Fruit fly (Drosophila melanogaster) whole organism, embryonic: ENCODE measurements around the gene CG13622.
A peak's percentile ranks its signal among the peaks of the same experiment; 100 is the strongest.

Experiments used
- Ada2b ChIP-seq: fragments of 200-800 bp; sonication (Bioruptor generic); IDR thresholded peaks from 2 replicates; pipeline ENCODE4 v1.3.6; 2022; ENCODE audit warnings: missing biosample characterization, missing genetic modification characterization
- Blimp-1 ChIP-seq: fragments of 200-800 bp; sonication (Bioruptor generic); optimal IDR thresholded peaks from 3 replicates; lab custom pipeline; 2018; ENCODE audit warnings: missing biosample characterization, missing genetic modification characterization, mild to moderate bottlenecking, moderate library complexity, missing genetic modification reagents
- CG10462 ChIP-seq: fragments of 200-800 bp; sonication (Bioruptor generic); optimal IDR thresholded peaks from 2 replicates; lab custom pipeline; 2016; ENCODE audit warnings: missing biosample characterization, missing genetic modification characterization
- CG13894 ChIP-seq: fragments of 200-800 bp; sonication (Bioruptor generic); optimal IDR thresholded peaks from 3 replicates; lab custom pipeline; 2018; ENCODE audit warnings: missing biosample characterization, mild to moderate bottlenecking, missing genetic modification characterization, moderate library complexity
- CG14860 ChIP-seq: fragments of 200-800 bp; sonication (Bioruptor generic); IDR thresholded peaks from 3 replicates; pipeline ENCODE4 v1.3.6; 2022; ENCODE audit warnings: missing biosample characterization, missing genetic modification characterization; ENCODE audit not compliant: partially characterized antibody
- CG15269 ChIP-seq: fragments of 200-800 bp; sonication (Bioruptor generic); optimal IDR thresholded peaks from 2 replicates; lab custom pipeline; 2018; ENCODE audit warnings: missing biosample characterization, mild to moderate bottlenecking, missing genetic modification characterization, moderate library complexity
- CG16813 ChIP-seq: fragments of 200-800 bp; sonication (Bioruptor generic); IDR thresholded peaks from 3 replicates; pipeline ENCODE4 v1.3.6; 2022; ENCODE audit warnings: missing biosample characterization, missing genetic modification characterization; ENCODE audit not compliant: partially characterized antibody
- CG16863 ChIP-seq: fragments of 200-800 bp; sonication (Bioruptor generic); optimal IDR thresholded peaks from 3 replicates; lab custom pipeline; 2016; ENCODE audit warnings: missing biosample characterization, missing genetic modification characterization
- CG17328 ChIP-seq: fragments of 200-800 bp; sonication (Bioruptor generic); IDR thresholded peaks from 2 replicates; pipeline ENCODE4 v1.3.6; 2022; ENCODE audit warnings: missing biosample characterization, missing genetic modification characterization
- CG17612 ChIP-seq: fragments of 200-800 bp; sonication (Bioruptor generic); IDR thresholded peaks from 2 replicates; pipeline ENCODE4 v1.3.6; 2022; ENCODE audit warnings: missing biosample characterization, missing genetic modification characterization
- CG18764 ChIP-seq: fragments of 200-800 bp; sonication (Bioruptor generic); optimal IDR thresholded peaks from 3 replicates; lab custom pipeline; 2016; ENCODE audit warnings: missing biosample characterization, missing genetic modification characterization
- CG2875 ChIP-seq: fragments of 200-800 bp; sonication (Bioruptor generic); optimal IDR thresholded peaks from 2 replicates; lab custom pipeline; 2017; ENCODE audit warnings: missing biosample characterization, mild to moderate bottlenecking, missing genetic modification characterization, missing genetic modification reagents
- CG32772 ChIP-seq: fragments of 200-800 bp; sonication (Bioruptor generic); IDR thresholded peaks from 2 replicates; pipeline ENCODE4 v1.3.6; 2022; ENCODE audit warnings: missing biosample characterization, missing genetic modification characterization
- CG3726 ChIP-seq: fragments of 200-800 bp; sonication (Bioruptor generic); IDR thresholded peaks from 3 replicates; pipeline ENCODE4, ENCODE4 v1.3.6; 2022; ENCODE audit warnings: missing biosample characterization, missing genetic modification characterization
- CG42726 ChIP-seq: fragments of 200-800 bp; sonication (Bioruptor generic); IDR thresholded peaks from 2 replicates; pipeline ENCODE4 v1.3.6; 2022; ENCODE audit warnings: missing biosample characterization, missing genetic modification characterization; ENCODE audit not compliant: partially characterized antibody
- CG4282 ChIP-seq: fragments of 200-800 bp; sonication (Bioruptor generic); optimal IDR thresholded peaks from 2 replicates; lab custom pipeline; 2016; ENCODE audit warnings: missing biosample characterization, missing genetic modification characterization
- CG4854 ChIP-seq: fragments of 200-800 bp; sonication (Bioruptor generic); optimal IDR thresholded peaks from 2 replicates; lab custom pipeline; 2016; ENCODE audit warnings: missing biosample characterization, missing genetic modification characterization, inconsistent platforms
- CG7357 ChIP-seq: fragments of 200-800 bp; sonication (Bioruptor generic); IDR thresholded peaks from 3 replicates; pipeline ENCODE4 v1.3.6; 2022; ENCODE audit warnings: missing biosample characterization, missing genetic modification characterization
- CG7786 ChIP-seq: fragments of 200-800 bp; sonication (Bioruptor generic); optimal IDR thresholded peaks from 2 replicates; lab custom pipeline; 2016; ENCODE audit warnings: missing biosample characterization, missing genetic modification characterization
- CG8388 ChIP-seq: fragments of 200-800 bp; sonication (Bioruptor generic); optimal IDR thresholded peaks from 2 replicates; lab custom pipeline; 2019; ENCODE audit warnings: missing biosample characterization, mild to moderate bottlenecking, missing genetic modification characterization, moderate library complexity
- CG8924 ChIP-seq: fragments of 200-800 bp; optimal IDR thresholded peaks from 3 replicates; lab custom pipeline; 2019; ENCODE audit warnings: missing biosample characterization, mild to moderate bottlenecking, missing genetic modification characterization, moderate library complexity
- Chrac-16 ChIP-seq: fragments of 200-800 bp; sonication (Bioruptor generic); optimal IDR thresholded peaks from 3 replicates; lab custom pipeline; 2016; ENCODE audit warnings: missing biosample characterization, missing genetic modification characterization
- CoRest ChIP-seq: fragments of 200-800 bp; sonication (Bioruptor generic); optimal IDR thresholded peaks from 3 replicates; lab custom pipeline; 2018; ENCODE audit warnings: missing biosample characterization, mild to moderate bottlenecking, missing genetic modification characterization, moderate library complexity
- CrebB ChIP-seq: fragments of 200-800 bp; sonication (Bioruptor generic); optimal IDR thresholded peaks from 3 replicates; lab custom pipeline; 2018; ENCODE audit warnings: missing biosample characterization, mild to moderate bottlenecking, missing genetic modification characterization
- HmgD ChIP-seq: fragments of 200-800 bp; sonication (Bioruptor generic); optimal IDR thresholded peaks from 3 replicates; lab custom pipeline; 2016; ENCODE audit warnings: missing biosample characterization, missing genetic modification characterization
- NfI ChIP-seq: fragments of 200-800 bp; sonication (Bioruptor generic); optimal IDR thresholded peaks from 3 replicates; lab custom pipeline; 2018; ENCODE audit warnings: missing biosample characterization, mild to moderate bottlenecking, missing genetic modification characterization, moderate library complexity
- ab ChIP-seq: fragments of 200-800 bp; sonication (Bioruptor generic); optimal IDR thresholded peaks from 2 replicates; lab custom pipeline; 2016; ENCODE audit warnings: missing biosample characterization, missing genetic modification characterization
- amos ChIP-seq: fragments of 200-800 bp; sonication (Bioruptor generic); IDR thresholded peaks from 2 replicates; pipeline ENCODE4 v1.3.6; 2022; ENCODE audit warnings: missing biosample characterization, missing genetic modification characterization; ENCODE audit not compliant: partially characterized antibody
- az2 ChIP-seq: fragments of 200-800 bp; sonication (Bioruptor generic); optimal IDR thresholded peaks from 3 replicates; lab custom pipeline; 2016; ENCODE audit warnings: missing biosample characterization, missing genetic modification characterization
- bab2 ChIP-seq: fragments of 200-800 bp; sonication (Bioruptor generic); optimal IDR thresholded peaks from 2 replicates; lab custom pipeline; 2016; ENCODE audit warnings: missing biosample characterization, missing genetic modification characterization
- btn ChIP-seq: fragments of 200-800 bp; sonication (Bioruptor generic); optimal IDR thresholded peaks from 2 replicates; lab custom pipeline; 2016; ENCODE audit warnings: missing biosample characterization, missing genetic modification characterization
- chif ChIP-seq, 2 experiments: fragments of 200-800 bp; sonication (Bioruptor generic); optimal IDR thresholded peaks; 3 replicates each; lab custom pipeline; 2016; ENCODE audit warnings: missing biosample characterization in 2 of 2, missing genetic modification characterization in 2 of 2
- en ChIP-seq: fragments of 200-800 bp; sonication (Bioruptor generic); optimal IDR thresholded peaks from 2 replicates; lab custom pipeline; 2016; ENCODE audit warnings: missing biosample characterization, missing genetic modification characterization
- grau ChIP-seq: fragments of 200-800 bp; optimal IDR thresholded peaks from 3 replicates; lab custom pipeline; 2019; ENCODE audit warnings: missing biosample characterization, mild to moderate bottlenecking, missing genetic modification characterization, moderate library complexity
- h ChIP-seq: fragments of >200 bp; optimal IDR thresholded peaks from 2 replicates; lab custom pipeline; 2017
- insv ChIP-seq, 2 experiments: fragments of 200-800 bp; sonication (Bioruptor generic); optimal IDR thresholded peaks; 3 replicates each; lab custom pipeline; 2016 to 2018; ENCODE audit warnings: missing biosample characterization in 2 of 2, missing genetic modification characterization in 2 of 2
- kah ChIP-seq: fragments of 200-800 bp; sonication (Bioruptor generic); optimal IDR thresholded peaks from 2 replicates; lab custom pipeline; 2018; ENCODE audit warnings: missing biosample characterization, mild to moderate bottlenecking, missing genetic modification characterization
- mam ChIP-seq: fragments of 200-800 bp; sonication (Bioruptor generic); optimal IDR thresholded peaks from 3 replicates; lab custom pipeline; 2016; ENCODE audit warnings: missing biosample characterization, missing genetic modification characterization
- nmo ChIP-seq: fragments of 200-800 bp; sonication (Bioruptor generic); optimal IDR thresholded peaks from 2 replicates; lab custom pipeline; 2018; ENCODE audit warnings: missing biosample characterization, mild to moderate bottlenecking, missing genetic modification characterization, moderate library complexity
- pan ChIP-seq, 4 experiments: fragments of >200 bp in 3 of 4; fragments of 200-800 bp in 1 of 4; sonication (Bioruptor generic) in 1 of 4; optimal IDR thresholded peaks in 3 of 4; IDR thresholded peaks in 1 of 4; 2 replicates each; pipeline versions ENCODE4 v1.3.6 to Lab custom; 2017 to 2022; ENCODE audit warnings: missing biosample characterization in 2 of 4, missing genetic modification characterization in 2 of 4, mixed read lengths in 1 of 4
- pfk ChIP-seq: fragments of 200-800 bp; sonication (Bioruptor generic); optimal IDR thresholded peaks from 2 replicates; lab custom pipeline; 2018; ENCODE audit warnings: missing biosample characterization, mild to moderate bottlenecking, missing genetic modification characterization, moderate library complexity
- ro ChIP-seq: fragments of 200-800 bp; sonication (Bioruptor generic); IDR thresholded peaks from 2 replicates; pipeline ENCODE4 v1.3.6; 2022; ENCODE audit warnings: missing biosample characterization, missing genetic modification characterization
- sob ChIP-seq: fragments of 200-800 bp; sonication (Bioruptor generic); IDR thresholded peaks from 2 replicates; pipeline ENCODE4 v1.3.6; 2022; ENCODE audit warnings: missing biosample characterization, missing genetic modification characterization
- unc-4 ChIP-seq: fragments of 200-800 bp; sonication (Bioruptor generic); IDR thresholded peaks from 2 replicates; pipeline ENCODE4 v1.3.6; 2022; ENCODE audit warnings: missing biosample characterization, missing genetic modification characterization; ENCODE audit not compliant: partially characterized antibody
- vfl ChIP-seq: fragments of 200-800 bp; sonication (Bioruptor generic); optimal IDR thresholded peaks from 2 replicates; lab custom pipeline; 2016; ENCODE audit warnings: missing biosample characterization, missing genetic modification characterization
- wdn ChIP-seq: fragments of 200-800 bp; sonication (Bioruptor generic); IDR thresholded peaks from 2 replicates; pipeline ENCODE4 v1.3.6; 2022; ENCODE audit warnings: missing biosample characterization, missing genetic modification characterization

Gene CG13622

dm6 chr3R:24527845-24528244, 4.4 kb upstream of the CG13622 start, which contains the start of gene CG6607 (continued):
- TF ChIP-seq CG15269 (tag; lab: Kevin White, UChicago): no peak
- TF ChIP-seq CG2875 (GFP tag; lab: Kevin White, UChicago): no peak
- no peak for TF ChIP-seq h
- no peak for TF ChIP-seq nmo (GFP tag; lab: Kevin White, UChicago)
- TF ChIP-seq en (GFP tag; lab: Kevin White, UChicago): no peak
- no peak for TF ChIP-seq CG7786 (GFP tag; lab: Kevin White, UChicago)
- TF ChIP-seq pan (optimal IDR thresholded peaks at IDR 0.05; lab: Kevin White, UChicago): no peak
- no peak for TF ChIP-seq pan (GFP tag; optimal IDR thresholded peaks at IDR 0.05 in 1 of 2, IDR thresholded peaks at IDR 0.05 in 1 of 2)
- TF ChIP-seq amos: peak; percentile 43; the same call in 1 of the 2 replicates
- no peak for TF ChIP-seq NfI (GFP tag; lab: Kevin White, UChicago)
- no peak for TF ChIP-seq CG17612 (GFP tag; lab: Robert Waterston, UW)
- no peak for TF ChIP-seq kah (GFP tag; lab: Kevin White, UChicago)
- TF ChIP-seq Ada2b (GFP tag; lab: Robert Waterston, UW): no peak
- peak; percentile 66 for TF ChIP-seq CG8924 (tag; lab: Kevin White, UChicago)
- TF ChIP-seq CrebB (tag; lab: Kevin White, UChicago): no peak
- TF ChIP-seq ro (GFP tag; lab: Robert Waterston, UW): no peak
- no peak for TF ChIP-seq CG42726
- peak; percentile 40 for TF ChIP-seq CoRest (tag; lab: Kevin White, UChicago)
- no peak for TF ChIP-seq CG14860 (GFP tag; lab: Robert Waterston, UW)
- no peak for TF ChIP-seq chif (GFP tag; optimal IDR thresholded peaks at IDR 0.05; lab: Kevin White, UChicago)
- no peak for TF ChIP-seq CG4282 (GFP tag; lab: Kevin White, UChicago)
- TF ChIP-seq CG16863: no peak
- no peak for TF ChIP-seq CG3726
- TF ChIP-seq mam: no peak
- TF ChIP-seq pfk: no peak
- TF ChIP-seq vfl (GFP tag; lab: Kevin White, UChicago): no peak
- no peak for TF ChIP-seq az2 (GFP tag; lab: Kevin White, UChicago)
- TF ChIP-seq CG8388 (GFP tag; lab: Kevin White, UChicago): no peak
- no peak for TF ChIP-seq btn (GFP tag; lab: Kevin White, UChicago)
- peak; percentile 39 for TF ChIP-seq unc-4 (GFP tag; lab: Robert Waterston, UW)
- TF ChIP-seq insv (GFP tag; optimal IDR thresholded peaks at IDR 0.05; lab: Kevin White, UChicago): no peak
- no peak for TF ChIP-seq CG17328 (GFP tag; lab: Robert Waterston, UW)
- TF ChIP-seq grau: no peak
- TF ChIP-seq CG10462 (GFP tag; lab: Kevin White, UChicago): no peak
- no peak for TF ChIP-seq Blimp-1 (GFP tag; lab: Kevin White, UChicago)
- peak; percentile 11; the same call in 1 of the 3 replicates for TF ChIP-seq CG16813 (GFP tag; lab: Robert Waterston, UW)
- TF ChIP-seq CG4854 (GFP tag; lab: Kevin White, UChicago): no peak
- TF ChIP-seq sob: no peak
- no peak for TF ChIP-seq ab
- no peak for TF ChIP-seq HmgD
- TF ChIP-seq wdn (GFP tag; lab: Robert Waterston, UW): no peak
- no peak for TF ChIP-seq CG18764 (GFP tag; lab: Kevin White, UChicago)
- no peak for TF ChIP-seq CG7357 (GFP tag; lab: Robert Waterston, UW)
- no peak for TF ChIP-seq CG13894 (tag; lab: Kevin White, UChicago)
- no peak for TF ChIP-seq Chrac-16 (GFP tag; lab: Kevin White, UChicago)
- no peak for TF ChIP-seq bab2 (GFP tag; lab: Kevin White, UChicago)
- no peak for TF ChIP-seq CG32772 (GFP tag; lab: Robert Waterston, UW)
